ENCODE assay signal across 5 worm cellular contexts in the genomic region with DNA sequence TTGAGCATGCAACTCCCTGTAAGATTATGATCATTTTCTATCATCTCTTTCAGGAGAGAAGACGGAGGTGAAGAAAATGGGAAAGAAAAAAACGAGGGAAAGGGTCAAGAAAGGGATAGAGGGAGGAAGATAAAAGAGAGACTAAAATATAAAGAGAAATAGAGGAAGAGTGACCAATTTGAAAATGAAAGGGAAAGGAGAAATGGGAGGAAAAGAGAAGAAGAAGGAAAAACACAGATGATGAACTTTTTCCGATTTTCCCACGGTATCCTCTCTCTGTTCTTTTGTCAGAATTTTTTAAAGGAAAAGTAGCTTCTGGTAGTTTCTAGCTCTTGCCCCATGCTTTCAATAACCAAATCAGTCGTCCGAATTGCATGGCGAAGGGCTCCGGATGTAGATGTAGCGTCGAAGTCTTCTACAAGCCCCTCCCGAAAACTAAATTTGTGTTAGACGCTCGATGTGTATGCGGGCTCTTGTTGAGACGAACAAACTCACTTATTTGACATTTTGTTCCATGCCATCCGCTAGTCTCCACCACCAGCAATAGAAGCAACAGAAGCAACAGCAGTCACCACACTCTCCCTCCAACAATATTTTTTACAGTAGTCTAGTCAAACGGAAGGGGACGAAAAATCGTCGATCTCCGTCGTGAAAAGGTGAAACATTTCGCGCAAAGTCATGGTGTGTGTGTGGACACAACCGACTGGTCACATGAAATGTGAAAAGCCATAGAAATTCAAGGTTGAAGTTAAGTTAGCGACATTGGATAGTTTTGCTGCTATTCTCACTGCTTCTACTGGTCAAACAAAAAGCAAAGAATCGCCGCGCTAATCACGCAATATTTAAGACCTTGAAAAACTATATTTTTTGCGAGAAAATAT.
A peak's percentile ranks its signal among the peaks of the same experiment; 100 is the strongest.
TF ChIP-seq lines count a peak whose summit lies in the region.

somi-1 (minus strand) TSS at position 18 of the 881 bp plus-strand sequence.

TF ChIP-seq in whole organism, L1 larva, 84 proteins besides CTCF, POLR2A, EP300 and RAD21 (continues in another document):
- TF ChIP-seq lsy-2 (tag; optimal IDR thresholded peaks at IDR 0.05; lab: Kevin White, UChicago) (peak in 1 of 2 experiments; percentile 16), nhr-85 (tag; lab: Kevin White, UChicago) (peak; percentile 84), lin-35 (GFP tag; optimal IDR thresholded peaks at IDR 0.05; lab: Kevin White, UChicago) (peak in 1 of 2 experiments; percentile 1), dsc-1 (tag; optimal IDR thresholded peaks at IDR 0.05; lab: Kevin White, UChicago) (no peak), nhr-237 (tag; optimal IDR thresholded peaks at IDR 0.05; lab: Kevin White, UChicago) (no peak), ztf-4 (tag; optimal IDR thresholded peaks at IDR 0.05; lab: Kevin White, UChicago) (no peak), blmp-1 (tag; optimal IDR thresholded peaks at IDR 0.05; lab: Kevin White, UChicago) (peak; percentile 94), snu-23 (GFP tag; optimal IDR thresholded peaks at IDR 0.05; lab: Kevin White, UChicago) (peak; percentile 11), efl-1 (optimal IDR thresholded peaks at IDR 0.05; lab: Kevin White, UChicago) (no peak), efl-1 (GFP tag; optimal IDR thresholded peaks at IDR 0.05 in 1 of 2; lab: Kevin White, UChicago) (peak in 1 of 2 experiments; percentile 71), sox-4 (tag; optimal IDR thresholded peaks at IDR 0.05; lab: Kevin White, UChicago) (no peak), nhr-19 (GFP tag; conservative IDR thresholded peaks at IDR 0.05; lab: Robert Waterston, UW) (0 out of 2 replicates have a peak, but pooled peaks have one; percentile 2), rnt-1 (tag; optimal IDR thresholded peaks at IDR 0.05; lab: Kevin White, UChicago) (peak; percentile 1), nhr-11 (tag; optimal IDR thresholded peaks at IDR 0.05; lab: Kevin White, UChicago) (no peak), nhr-71 (tag; optimal IDR thresholded peaks at IDR 0.05; lab: Kevin White, UChicago) (peak; percentile 38), fkh-10 (GFP tag; optimal IDR thresholded peaks at IDR 0.05; lab: Kevin White, UChicago) (peak; percentile 92)

TF ChIP-seq in whole organism, L3 larva, 47 proteins besides CTCF, POLR2A, EP300 and RAD21 (continues in another document):
- peak; percentile 69 for TF ChIP-seq nhr-25 (tag; optimal IDR thresholded peaks at IDR 0.05; lab: Kevin White, UChicago)
- no peak for TF ChIP-seq mml-1 (tag; optimal IDR thresholded peaks at IDR 0.05; lab: Kevin White, UChicago)
- TF ChIP-seq pqm-1 (tag; optimal IDR thresholded peaks at IDR 0.05; lab: Kevin White, UChicago) = no peak
- TF ChIP-seq nhr-43 (tag; optimal IDR thresholded peaks at IDR 0.05; lab: Kevin White, UChicago; ENCODE audit: poor library complexity, severe bottlenecking) = peak; percentile 45
- peak; percentile 1 for TF ChIP-seq jun-1 (tag; optimal IDR thresholded peaks at IDR 0.05; lab: Kevin White, UChicago)
- TF ChIP-seq elt-2 (tag; optimal IDR thresholded peaks at IDR 0.05; lab: Kevin White, UChicago) = no peak
- no peak for TF ChIP-seq egl-27 (tag; optimal IDR thresholded peaks at IDR 0.05; lab: Kevin White, UChicago)
- no peak for TF ChIP-seq nhr-77 (tag; optimal IDR thresholded peaks at IDR 0.05; lab: Kevin White, UChicago)
- no peak for TF ChIP-seq elt-1 (tag; optimal IDR thresholded peaks at IDR 0.05; lab: Kevin White, UChicago)
- no peak for TF ChIP-seq lin-15B (tag; optimal IDR thresholded peaks at IDR 0.05; lab: Kevin White, UChicago)
- TF ChIP-seq elt-3 (tag; optimal IDR thresholded peaks at IDR 0.05; lab: Kevin White, UChicago) = no peak
- TF ChIP-seq R02D3.7 (tag; optimal IDR thresholded peaks at IDR 0.05; lab: Kevin White, UChicago) = no peak
- TF ChIP-seq lin-39 (tag; optimal IDR thresholded peaks at IDR 0.05; lab: Kevin White, UChicago) = peak; percentile 36
- TF ChIP-seq skn-1 (tag; optimal IDR thresholded peaks at IDR 0.05; lab: Kevin White, UChicago) = no peak
- TF ChIP-seq ama-1 (optimal IDR thresholded peaks at IDR 0.05; lab: Kevin White, UChicago) = peak; percentile 54
- TF ChIP-seq nhr-23 (tag; optimal IDR thresholded peaks at IDR 0.05; lab: Kevin White, UChicago) = peak; percentile 51
- TF ChIP-seq nhr-28 (tag; optimal IDR thresholded peaks at IDR 0.05; lab: Kevin White, UChicago) = no peak

TF ChIP-seq in whole organism, early embryonic, 17 proteins besides CTCF, POLR2A, EP300 and RAD21:
- TF ChIP-seq tbx-37 (GFP tag; conservative IDR thresholded peaks at IDR 0.05; lab: Robert Waterston, UW) (peak; percentile 5; the same call in 1 of the 2 replicates), flt-1 (GFP tag; IDR thresholded peaks at IDR 0.05; lab: Robert Waterston, UW) (no peak)

TF ChIP-seq in whole organism, midembryonic, 9 proteins besides CTCF, POLR2A, EP300 and RAD21:
- TF ChIP-seq flt-1 (GFP tag; IDR thresholded peaks at IDR 0.05; lab: Robert Waterston, UW) (no peak), ztf-23 (GFP tag; IDR thresholded peaks at IDR 0.05; lab: Robert Waterston, UW) (peak; percentile 15; the same call in 1 of the 2 replicates), klf-2 (GFP tag; conservative IDR thresholded peaks at IDR 0.05; lab: Robert Waterston, UW) (no peak), cog-1 (tag; optimal IDR thresholded peaks at IDR 0.05; lab: Kevin White, UChicago) (no peak), tab-1 (GFP tag; IDR thresholded peaks at IDR 0.05; lab: Robert Waterston, UW) (no peak), med-1 (GFP tag; optimal IDR thresholded peaks at IDR 0.05; lab: Kevin White, UChicago; ENCODE audit: insufficient read depth) (no peak), T22C8.4 (GFP tag; IDR thresholded peaks at IDR 0.05; lab: Robert Waterston, UW) (no peak)

TF ChIP-seq in whole organism, young adult, 124 proteins besides CTCF, POLR2A, EP300 and RAD21:
- no peak for TF ChIP-seq ztf-26 (tag; optimal IDR thresholded peaks at IDR 0.05; lab: Kevin White, UChicago)
- peak; percentile 64 for TF ChIP-seq somi-1 (GFP tag; optimal IDR thresholded peaks at IDR 0.05; lab: Kevin White, UChicago)
- TF ChIP-seq ztf-25 (GFP tag; IDR thresholded peaks at IDR 0.05; lab: Robert Waterston, UW) = 0 out of 2 replicates have a peak, but pooled peaks have one; percentile 43
